Worm (Caenorhabditis elegans) whole organism, L1 larva: Measurements from ENCODE around the gene ceh-92.

Experiments
- Y116A8C.19 ChIP-seq: sonication (generic microtip); optimal IDR thresholded peaks from 2 replicates; lab custom pipeline; 2016; ENCODE audit warnings: missing compliant biosample characterization, missing genetic modification characterization, borderline replicate concordance
- ama-1 ChIP-seq: fragments of 150-350 bp; optimal IDR thresholded peaks from 2 replicates; lab custom pipeline; 2014
- ceh-8 ChIP-seq: fragments of 200-800 bp; sonication (Bioruptor generic); optimal IDR thresholded peaks from 2 replicates; lab custom pipeline; 2018; ENCODE audit warnings: mild to moderate bottlenecking, missing genetic modification characterization, moderate library complexity, missing compliant biosample characterization
- egl-27 ChIP-seq, 2 experiments: fragments of 150-350 bp in 1 of 2; sonication (generic microtip); optimal IDR thresholded peaks; 3 replicates each; lab custom pipeline; 2017 to 2018; ENCODE audit warnings: missing biosample characterization in 2 of 2, missing genetic modification characterization in 2 of 2, missing genetic modification reagents in 2 of 2
- lir-3 ChIP-seq: sonication (generic microtip); optimal IDR thresholded peaks from 2 replicates; lab custom pipeline; 2016; ENCODE audit warnings: mild to moderate bottlenecking, missing genetic modification characterization, moderate library complexity, missing compliant biosample characterization; ENCODE audit not compliant: poor library complexity
- nhr-20 ChIP-seq: sonication (generic microtip); optimal IDR thresholded peaks from 2 replicates; lab custom pipeline; 2016; ENCODE audit warnings: mild to moderate bottlenecking, missing genetic modification characterization, missing compliant biosample characterization
- nhr-47 ChIP-seq: sonication (generic microtip); optimal IDR thresholded peaks from 2 replicates; lab custom pipeline; 2016; ENCODE audit warnings: mild to moderate bottlenecking, missing genetic modification characterization, moderate library complexity, missing compliant biosample characterization
- unc-130 ChIP-seq: fragments of 150-350 bp; optimal IDR thresholded peaks from 2 replicates; lab custom pipeline; 2017; ENCODE audit warnings: missing biosample characterization, missing genetic modification characterization, inconsistent platforms
- ztf-11 ChIP-seq, 2 experiments: sonication (generic microtip); optimal IDR thresholded peaks; 2 replicates each; lab custom pipeline; 2016 to 2017; ENCODE audit warnings: missing genetic modification characterization in 2 of 2, missing biosample characterization in 1 of 2, missing compliant biosample characterization in 1 of 2

- TF ChIP-seq nhr-47 (tag; lab: Kevin White, UChicago) (no peak), unc-130 (no peak), ama-1 (no peak), egl-27 (tag; optimal IDR thresholded peaks at IDR 0.05; lab: Kevin White, UChicago) (no peak), ztf-11 (tag; optimal IDR thresholded peaks at IDR 0.05; lab: Kevin White, UChicago) (no peak), lir-3 (tag; lab: Kevin White, UChicago) (no peak), ceh-8 (GFP tag; lab: Kevin White, UChicago) (no peak), Y116A8C.19 (tag; lab: Kevin White, UChicago) (no peak), nhr-20 (tag; lab: Kevin White, UChicago) (no peak)
Observed at ce11 chrIII:11632376-11632775, 51.0 kb downstream of the ceh-92 start.
